Worm (Caenorhabditis elegans): Measurements from ENCODE around the gene mtm-3.
A peak's percentile ranks its signal among the peaks of the same experiment; 100 is the strongest.
"Not testable (repeated sequence)": the region's sequence is repeated elsewhere in the genome, so short reads cannot be mapped to it uniquely, and the experiment has no call there.

Gene mtm-3

ce11 chrIII:3800240-3800933 lies at the start of gene mtm-3:
TSS of gene mtm-3 (minus strand) at chrIII:3800467.
- TF ChIP-seq nhr-111 (GFP tag; optimal IDR thresholded peaks at IDR 0.05) (no peak), hlh-11 (tag; optimal IDR thresholded peaks at IDR 0.05) (peak; percentile 23), lin-29 (GFP tag; IDR thresholded peaks at IDR 0.05) (no peak), fkh-10 (GFP tag; optimal IDR thresholded peaks at IDR 0.05) (no peak), aha-1 (tag) (peak; percentile 83), nhr-102 (tag; optimal IDR thresholded peaks at IDR 0.05) (no peak), ctbp-1 (GFP tag; IDR thresholded peaks at IDR 0.05) (no peak), arid-1 (GFP tag; conservative IDR thresholded peaks at IDR 0.05) (no peak), ztf-11 (tag; optimal IDR thresholded peaks at IDR 0.05) (no peak), pqm-1 (tag; optimal IDR thresholded peaks at IDR 0.05) (peak; percentile 26), T20F7.1 (GFP tag; optimal IDR thresholded peaks at IDR 0.05) (no peak), ceh-62 (tag; optimal IDR thresholded peaks at IDR 0.05) (no peak), set-16 (GFP tag; IDR thresholded peaks at IDR 0.05) (no peak), ztf-7 (tag; optimal IDR thresholded peaks at IDR 0.05) (no peak), lim-7 (GFP tag; IDR thresholded peaks at IDR 0.05) (no peak), nhr-28 (tag; optimal IDR thresholded peaks at IDR 0.05) (peak; percentile 27), nhr-41 (GFP tag; IDR thresholded peaks at IDR 0.05) (no peak), gei-8 (GFP tag; optimal IDR thresholded peaks at IDR 0.05) (no peak), Y105C5A.15 (GFP tag; IDR thresholded peaks at IDR 0.05) (no peak), zip-2 (tag; optimal IDR thresholded peaks at IDR 0.05) (no peak), F44E2.7 (GFP tag; IDR thresholded peaks at IDR 0.05) (no peak), dve-1 (tag; optimal IDR thresholded peaks at IDR 0.05; ENCODE audit: insufficient read depth) (peak; percentile 36), ceh-28 (tag; optimal IDR thresholded peaks at IDR 0.05) (no peak), daf-16 (GFP tag; optimal IDR thresholded peaks at IDR 0.05) (no peak), daf-16 (tag; optimal IDR thresholded peaks at IDR 0.05) (peak; percentile 68), nhr-25 (tag; optimal IDR thresholded peaks at IDR 0.05; ENCODE audit: borderline replicate concordance, insufficient read depth) (no peak), hif-1 (tag; optimal IDR thresholded peaks at IDR 0.05) (no peak), fos-1 (tag; optimal IDR thresholded peaks at IDR 0.05) (no peak), dmd-9 (GFP tag; IDR thresholded peaks at IDR 0.05) (no peak), mes-2 (tag; optimal IDR thresholded peaks at IDR 0.05; ENCODE audit: poor library complexity, severe bottlenecking) (no peak), mxl-3 (GFP tag; optimal IDR thresholded peaks at IDR 0.05) (peak; percentile 33), sdz-12 (GFP tag; optimal IDR thresholded peaks at IDR 0.05) (no peak), unc-62 (GFP tag; optimal IDR thresholded peaks at IDR 0.05 in 1 of 2) (peak in 1 of 2 experiments; percentile 90), unc-62 (tag; optimal IDR thresholded peaks at IDR 0.05) (no peak), zag-1 (tag; optimal IDR thresholded peaks at IDR 0.05) (no peak), mdl-1 (tag; optimal IDR thresholded peaks at IDR 0.05) (no peak), dpl-1 (GFP tag; optimal IDR thresholded peaks at IDR 0.05) (no peak), ceh-32 (tag; optimal IDR thresholded peaks at IDR 0.05; ENCODE audit: poor library complexity) (no peak)

ce11 chrIII:3845708-3846107 lies 45.4 kb upstream of the mtm-3 start:
- TF ChIP-seq pha-4 (GFP tag; IDR thresholded peaks at IDR 0.05) = peak; percentile 15; the same call in 1 of the 2 replicates
- not testable (repeated sequence) for TF ChIP-seq pha-4 (tag; optimal IDR thresholded peaks at IDR 0.05)
- TF ChIP-seq egl-43 (GFP tag; IDR thresholded peaks at IDR 0.05) = peak; percentile 32; the same call in 1 of the 2 replicates
- peak; percentile 92 for TF ChIP-seq set-16 (GFP tag; IDR thresholded peaks at IDR 0.05)

Measured in whole organism, L4 larva.